Worm (Caenorhabditis elegans) whole organism, early embryonic: ENCODE results near the gene B0252.8.

ENCODE experiments used
- F13C5.2 ChIP-seq: sonication (generic microtip); optimal IDR thresholded peaks from 2 replicates; lab custom pipeline; 2017; ENCODE audit warnings: mild to moderate bottlenecking, missing genetic modification characterization, inconsistent platforms, missing compliant biosample characterization
- ama-1 ChIP-seq: fragments of 150-350 bp; optimal IDR thresholded peaks from 2 replicates; lab custom pipeline; 2014
- flt-1 ChIP-seq: fragments of 200-800 bp; sonication (Bioruptor generic); IDR thresholded peaks from 2 replicates; pipeline ENCODE4 v1.3.6; 2022; ENCODE audit warnings: missing genetic modification characterization, missing compliant biosample characterization
- hmbx-1 ChIP-seq: sonication (generic microtip); optimal IDR thresholded peaks from 2 replicates; lab custom pipeline; 2016; ENCODE audit warnings: mild to moderate bottlenecking, missing genetic modification characterization, missing compliant biosample characterization
- hmg-4 ChIP-seq: fragments of 200-800 bp; sonication (Bioruptor generic); optimal IDR thresholded peaks from 2 replicates; lab custom pipeline; 2018; ENCODE audit warnings: mild to moderate bottlenecking, missing genetic modification characterization, missing compliant biosample characterization
- hnd-1 ChIP-seq: sonication (generic microtip); optimal IDR thresholded peaks from 2 replicates; lab custom pipeline; 2016; ENCODE audit warnings: missing genetic modification characterization, missing compliant biosample characterization
- sea-1 ChIP-seq: fragments of 200-800 bp; sonication (Bioruptor generic); conservative IDR thresholded peaks from 2 replicates; pipeline ENCODE4 v1.3.6; 2022; ENCODE audit warnings: missing genetic modification characterization, missing compliant biosample characterization
- tbx-11 ChIP-seq: fragments of 200-800 bp; sonication (Bioruptor generic); IDR thresholded peaks from 2 replicates; pipeline ENCODE4 v1.3.6; 2022; ENCODE audit warnings: missing genetic modification characterization, missing compliant biosample characterization
- tbx-37 ChIP-seq: fragments of 200-800 bp; sonication (Bioruptor generic); conservative IDR thresholded peaks from 2 replicates; pipeline ENCODE4 v1.3.6; 2022; ENCODE audit warnings: missing genetic modification reagents, missing genetic modification characterization, missing compliant biosample characterization
- tra-4 ChIP-seq: sonication (generic microtip); optimal IDR thresholded peaks from 2 replicates; lab custom pipeline; 2017; ENCODE audit warnings: missing genetic modification characterization, missing compliant biosample characterization

- TF ChIP-seq hmbx-1 (tag; lab: Kevin White, UChicago): no peak
- TF ChIP-seq ama-1 (lab: Kevin White, UChicago): no peak
- no peak for TF ChIP-seq sea-1
- TF ChIP-seq F13C5.2: no peak
- no peak for TF ChIP-seq tra-4 (tag; lab: Kevin White, UChicago)
- TF ChIP-seq hnd-1 (tag; lab: Kevin White, UChicago): no peak
- TF ChIP-seq tbx-37 (GFP tag; lab: Robert Waterston, UW): no peak
- TF ChIP-seq tbx-11: no peak
- TF ChIP-seq flt-1: no peak
- no peak for TF ChIP-seq hmg-4
Measured at ce11 chrII:6965573-6965972, 49.6 kb downstream of the B0252.8 start, which contains the start of gene tra-2.
